Worm (Caenorhabditis elegans) whole organism, L3 larva: ENCODE data around the gene glb-27.

Experiments
- ZK546.5 ChIP-seq: sonication (generic microtip); optimal IDR thresholded peaks from 2 replicates; lab custom pipeline; 2017; ENCODE audit warnings: missing biosample characterization, missing genetic modification characterization
- ama-1 ChIP-seq: fragments of 150-350 bp; optimal IDR thresholded peaks from 2 replicates; lab custom pipeline; 2018
- ceh-28 ChIP-seq: fragments of 150-350 bp; optimal IDR thresholded peaks from 2 replicates; lab custom pipeline; 2014; ENCODE audit warnings: missing biosample characterization, missing genetic modification reagents, missing genetic modification characterization
- ztf-4 ChIP-seq: fragments of 150-350 bp; optimal IDR thresholded peaks from 2 replicates; lab custom pipeline; 2014; ENCODE audit warnings: missing biosample characterization, missing genetic modification characterization

ce11 chrII:8562002-8562401, 5.9 kb upstream of the glb-27 start, which contains the start of gene F54C9.14:
- TF ChIP-seq ztf-4 (tag; lab: Kevin White, UChicago) = no peak
- TF ChIP-seq ceh-28 (tag; lab: Kevin White, UChicago) = no peak
- TF ChIP-seq ZK546.5 (tag; lab: Kevin White, UChicago) = no peak
- TF ChIP-seq ama-1 = no peak
